Fruit fly (Drosophila melanogaster): ENCODE measurements around the gene CG8003.

The CG8003 gene

dm6 chr3L:10637819-10638218 is 23.5 kb upstream of the CG8003 start, which contains the start of gene Cnep1r2 (continued):
- peak; percentile 98 for TF ChIP-seq CG15696 (tag; optimal IDR thresholded peaks at IDR 0.05)
- peak; percentile 96 for TF ChIP-seq Meics (GFP tag; optimal IDR thresholded peaks at IDR 0.05)
- TF ChIP-seq CG34422 (GFP tag; IDR thresholded peaks at IDR 0.05), result peak; percentile 97
- peak; percentile 70 for TF ChIP-seq Adf1 (GFP tag; IDR thresholded peaks at IDR 0.05)
- TF ChIP-seq bsh (GFP tag; optimal IDR thresholded peaks at IDR 0.05), result peak; percentile 83 to 97
- TF ChIP-seq pb (GFP tag; optimal IDR thresholded peaks at IDR 0.05), result peak; percentile 28
- TF ChIP-seq Sry-δ (GFP tag; optimal IDR thresholded peaks at IDR 0.05), result peak; percentile 3
- TF ChIP-seq br (optimal IDR thresholded peaks at IDR 0.05), result no peak
- TF ChIP-seq amos (GFP tag; IDR thresholded peaks at IDR 0.05; ENCODE audit: partially characterized antibody), result no peak
- TF ChIP-seq ci (GFP tag; IDR thresholded peaks at IDR 0.05), result peak; percentile 92
- peak; percentile 82 for TF ChIP-seq pnt (GFP tag; optimal IDR thresholded peaks at IDR 0.05)
- TF ChIP-seq CG13123 (GFP tag; optimal IDR thresholded peaks at IDR 0.05), result peak; percentile 91
- TF ChIP-seq dimm (GFP tag; IDR thresholded peaks at IDR 0.05), result peak; percentile 76
- peak; percentile 98 for TF ChIP-seq CG7839 (tag; optimal IDR thresholded peaks at IDR 0.05)
- TF ChIP-seq CG10979 (tag; optimal IDR thresholded peaks at IDR 0.05), result peak; percentile 96
- peak; percentile 95 for TF ChIP-seq CG14014 (GFP tag; IDR thresholded peaks at IDR 0.05)
- TF ChIP-seq CG10274 (GFP tag; optimal IDR thresholded peaks at IDR 0.05), result peak; percentile 65
- TF ChIP-seq CG5953 (GFP tag; IDR thresholded peaks at IDR 0.05), result peak; percentile 84
- TF ChIP-seq pzg (GFP tag; optimal IDR thresholded peaks at IDR 0.05), result peak; percentile 21
- TF ChIP-seq CG6254 (GFP tag; optimal IDR thresholded peaks at IDR 0.05), result peak; percentile 88
- peak; percentile 36 for TF ChIP-seq Dad (GFP tag; optimal IDR thresholded peaks at IDR 0.05)
- peak; percentile 66 for TF ChIP-seq CG8944 (GFP tag; optimal IDR thresholded peaks at IDR 0.05)
- TF ChIP-seq CG15073 (GFP tag; optimal IDR thresholded peaks at IDR 0.05), result peak; percentile 55
- peak; percentile 88 for TF ChIP-seq CG3065 (GFP tag; optimal IDR thresholded peaks at IDR 0.05)
- peak; percentile 71 for TF ChIP-seq mirr (GFP tag; optimal IDR thresholded peaks at IDR 0.05)
- peak; percentile 94 for TF ChIP-seq az2 (GFP tag; optimal IDR thresholded peaks at IDR 0.05)
- TF ChIP-seq Oaz (GFP tag; IDR thresholded peaks at IDR 0.05), result peak; percentile 73; the same call in 1 of the 2 replicates
- TF ChIP-seq CG43689 (GFP tag; IDR thresholded peaks at IDR 0.05), result peak; percentile 88
- peak; percentile 79 for TF ChIP-seq Poxn (GFP tag; IDR thresholded peaks at IDR 0.05)
- TF ChIP-seq CG11247 (GFP tag; IDR thresholded peaks at IDR 0.05), result peak; percentile 92
- peak; percentile 98 for TF ChIP-seq Ssrp (tag; optimal IDR thresholded peaks at IDR 0.05)
- peak; percentile 94 for TF ChIP-seq CG14441 (GFP tag; IDR thresholded peaks at IDR 0.05)
- no peak for TF ChIP-seq Dref (GFP tag; IDR thresholded peaks at IDR 0.05)
- TF ChIP-seq CG12219 (GFP tag; optimal IDR thresholded peaks at IDR 0.05), result peak; percentile 82
- no peak for TF ChIP-seq TFAM (GFP tag; optimal IDR thresholded peaks at IDR 0.05)
- TF ChIP-seq knrl (GFP tag; IDR thresholded peaks at IDR 0.05; ENCODE audit: partially characterized antibody), result peak; percentile 58; the same call in 2 of the 3 replicates
- TF ChIP-seq CG9817 (tag; optimal IDR thresholded peaks at IDR 0.05), result peak; percentile 98
- peak; percentile 96 for TF ChIP-seq Sox102F (GFP tag; optimal IDR thresholded peaks at IDR 0.05)
- TF ChIP-seq Atf6 (GFP tag; IDR thresholded peaks at IDR 0.05), result peak; percentile 86
- TF ChIP-seq CG6272 (GFP tag; IDR thresholded peaks at IDR 0.05), result peak; percentile 94
- no peak for TF ChIP-seq HmgD (GFP tag; optimal IDR thresholded peaks at IDR 0.05)
- TF ChIP-seq CG3995 (GFP tag; optimal IDR thresholded peaks at IDR 0.05), result peak; percentile 20
- TF ChIP-seq CG11723 (GFP tag; optimal IDR thresholded peaks at IDR 0.05), result peak; percentile 87
- TF ChIP-seq Doc2 (GFP tag; IDR thresholded peaks at IDR 0.05), result peak; percentile 62
- peak; percentile 97 for TF ChIP-seq lmd (GFP tag; IDR thresholded peaks at IDR 0.05)
- TF ChIP-seq wor (GFP tag; IDR thresholded peaks at IDR 0.05), result peak; percentile 94
- peak; percentile 97 for TF ChIP-seq CG15269 (tag; optimal IDR thresholded peaks at IDR 0.05)
- TF ChIP-seq nerfin-2 (GFP tag; IDR thresholded peaks at IDR 0.05; ENCODE audit: partially characterized antibody), result no peak
- TF ChIP-seq ftz-f1 (GFP tag; optimal IDR thresholded peaks at IDR 0.05), result no peak
- peak; percentile 83 for TF ChIP-seq tup (GFP tag; optimal IDR thresholded peaks at IDR 0.05)
- no peak for TF ChIP-seq Doc3 (GFP tag; IDR thresholded peaks at IDR 0.05; ENCODE audit: partially characterized antibody)
- TF ChIP-seq Sin3A (optimal IDR thresholded peaks at IDR 0.05), result no peak

Data from whole organism, embryonic.